Worm (Caenorhabditis elegans) whole organism, L1 larva: ENCODE data around the gene T22B7.22.

Source experiments
- fos-1 ChIP-seq: fragments of 150-350 bp; optimal IDR thresholded peaks from 2 replicates; lab custom pipeline; 2014; ENCODE audit warnings: missing biosample characterization, missing genetic modification characterization
- lin-13 ChIP-seq: fragments of 150-350 bp; optimal IDR thresholded peaks from 2 replicates; lab custom pipeline; 2014; ENCODE audit warnings: missing biosample characterization, missing genetic modification reagents, missing genetic modification characterization
- lin-35 ChIP-seq, 2 experiments: fragments of 150-350 bp; optimal IDR thresholded peaks; 2 replicates each; lab custom pipeline; 2014; ENCODE audit warnings: missing biosample characterization in 2 of 2, missing genetic modification characterization in 2 of 2, missing genetic modification reagents in 2 of 2
- zag-1 ChIP-seq: fragments of 150-350 bp; optimal IDR thresholded peaks from 2 replicates; lab custom pipeline; 2014; ENCODE audit warnings: missing biosample characterization, missing genetic modification characterization

- no peak for TF ChIP-seq fos-1 (tag; lab: Kevin White, UChicago)
- no peak for TF ChIP-seq lin-13 (GFP tag; lab: Kevin White, UChicago)
- TF ChIP-seq lin-35 (GFP tag; optimal IDR thresholded peaks at IDR 0.05; lab: Kevin White, UChicago) = peak; percentile 41 to 42
- TF ChIP-seq zag-1 = no peak
These were observed 26.3 kb downstream of the T22B7.22 start, which contains the start of gene set-20 for ce11 chrX:5686065-5686464.
